Worm (Caenorhabditis elegans): ENCODE data around the gene gly-4.

DNA sequence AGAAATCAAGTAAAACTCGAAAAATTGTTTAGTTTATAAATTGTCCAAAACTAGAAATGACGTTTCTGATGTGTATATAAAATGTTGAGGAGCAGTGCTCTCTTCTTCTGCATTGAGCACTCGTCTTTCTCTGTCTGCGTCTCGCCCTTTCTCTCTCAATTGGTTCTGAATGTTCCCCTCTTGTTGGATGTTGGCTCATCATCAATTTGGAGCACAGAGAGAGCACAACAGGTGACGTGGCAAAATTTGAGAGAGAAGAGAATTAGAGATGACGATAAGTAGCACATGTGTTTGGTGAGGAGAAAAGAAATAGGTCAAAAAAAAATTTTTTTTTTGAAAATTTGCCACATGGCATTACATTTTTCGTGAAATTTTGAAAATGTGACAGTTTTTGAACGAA, 2.4 kb upstream of the gly-4 start:
- TF ChIP-seq ama-1 (optimal IDR thresholded peaks at IDR 0.05): no peak
- TF ChIP-seq nhr-19 (GFP tag; conservative IDR thresholded peaks at IDR 0.05): peak; percentile 50
- TF ChIP-seq mep-1 (tag; optimal IDR thresholded peaks at IDR 0.05): peak; percentile 48
- TF ChIP-seq nhr-237 (tag; optimal IDR thresholded peaks at IDR 0.05): no peak
- no peak for TF ChIP-seq unc-130 (tag; optimal IDR thresholded peaks at IDR 0.05)
- peak; percentile 29 for TF ChIP-seq nhr-11 (tag; optimal IDR thresholded peaks at IDR 0.05)
- peak in 2 of 3 experiments; percentile 24 to 43 for TF ChIP-seq ceh-82 (tag; optimal IDR thresholded peaks at IDR 0.05)
- TF ChIP-seq dpl-1 (GFP tag; optimal IDR thresholded peaks at IDR 0.05): peak in 1 of 3 experiments; percentile 33
- no peak for TF ChIP-seq nhr-77 (tag; optimal IDR thresholded peaks at IDR 0.05)
- TF ChIP-seq aly-2 (tag; optimal IDR thresholded peaks at IDR 0.05): no peak
- TF ChIP-seq snpc-4 (tag; optimal IDR thresholded peaks at IDR 0.05): peak; percentile 53
- TF ChIP-seq ets-5 (GFP tag; IDR thresholded peaks at IDR 0.05): no peak
- no peak for TF ChIP-seq zag-1 (tag; optimal IDR thresholded peaks at IDR 0.05)

Data from whole organism, L1 larva.